Fruit fly (Drosophila melanogaster) S2 (cell line): ENCODE data around the gene TTLL6B.

ENCODE experiments used
- CG8478 ChIP-seq: fragments of >200 bp; optimal IDR thresholded peaks from 2 replicates; lab custom pipeline; 2018
- CTCF ChIP-seq, 2 experiments: fragments of >200 bp; optimal IDR thresholded peaks; 2 replicates each; lab custom pipeline; 2018

DNA sequence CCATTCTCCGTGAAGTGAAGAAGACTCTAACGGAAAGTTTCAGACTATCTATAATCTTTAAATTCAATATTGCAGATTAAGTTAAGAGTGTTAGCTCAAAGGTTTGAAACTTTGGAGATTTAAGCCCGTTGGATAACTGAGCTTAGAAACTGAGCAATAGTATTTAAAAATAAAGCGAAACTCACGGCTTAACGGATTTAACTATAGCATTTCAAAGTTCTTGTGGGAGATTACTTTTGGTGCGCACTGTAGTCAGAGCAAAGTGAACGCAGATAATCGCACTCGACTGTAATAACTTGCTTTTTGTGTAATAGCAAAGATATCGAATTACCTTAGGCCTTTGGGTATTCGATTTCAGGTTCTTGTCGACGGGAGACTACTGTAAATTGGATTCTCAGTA, 31.5 kb upstream of the TTLL6B start, which contains the start of gene mrt:
- TF ChIP-seq CTCF (optimal IDR thresholded peaks at IDR 0.05; lab: Kevin White, UChicago) (no peak), CG8478 (lab: Kevin White, UChicago) (no peak)
